Fruit fly (Drosophila melanogaster) whole organism, wandering third instar larva: ENCODE measurements around the gene yellow-e2.

Source experiments
- CG9705 ChIP-seq: fragments of 200-800 bp; sonication (Bioruptor generic); optimal IDR thresholded peaks from 2 replicates; lab custom pipeline; 2018; ENCODE audit warnings: missing biosample characterization, mild to moderate bottlenecking, missing genetic modification characterization
- Dfd ChIP-seq: fragments of >200 bp; optimal IDR thresholded peaks from 2 replicates; lab custom pipeline; 2017; ENCODE audit warnings: missing biosample characterization, missing genetic modification characterization
- Hr78 ChIP-seq: fragments of >200 bp; optimal IDR thresholded peaks from 2 replicates; lab custom pipeline; 2017; ENCODE audit warnings: missing biosample characterization, missing genetic modification characterization
- Hr83 ChIP-seq: fragments of 200-300 bp; sonication (Bioruptor generic); optimal IDR thresholded peaks from 2 replicates; lab custom pipeline; 2016; ENCODE audit warnings: missing biosample characterization, mild to moderate bottlenecking, missing genetic modification characterization, moderate library complexity; ENCODE audit not compliant: poor library complexity, severe bottlenecking
- OdsH ChIP-seq: fragments of 200-800 bp; sonication (Bioruptor generic); optimal IDR thresholded peaks from 2 replicates; lab custom pipeline; 2016; ENCODE audit warnings: missing biosample characterization, mild to moderate bottlenecking, missing genetic modification characterization
- br ChIP-seq: fragments of 200-800 bp; sonication (Bioruptor generic); optimal IDR thresholded peaks from 2 replicates; lab custom pipeline; 2016; ENCODE audit warnings: missing biosample characterization, missing genetic modification characterization
- h ChIP-seq: fragments of 200-800 bp; sonication (Bioruptor generic); optimal IDR thresholded peaks from 3 replicates; lab custom pipeline; 2016; ENCODE audit warnings: missing biosample characterization, mild to moderate bottlenecking, missing genetic modification characterization
- lola ChIP-seq: fragments of >200 bp; optimal IDR thresholded peaks from 2 replicates; lab custom pipeline; 2017; ENCODE audit warnings: missing biosample characterization, missing genetic modification characterization
- psq ChIP-seq: fragments of 200-800 bp; sonication (Bioruptor generic); optimal IDR thresholded peaks from 3 replicates; lab custom pipeline; 2017; ENCODE audit warnings: missing biosample characterization, mild to moderate bottlenecking, missing genetic modification characterization, moderate library complexity
- rgr ChIP-seq: fragments of 200-800 bp; sonication (Bioruptor generic); optimal IDR thresholded peaks from 3 replicates; lab custom pipeline; 2016; ENCODE audit warnings: missing biosample characterization, mild to moderate bottlenecking, missing genetic modification characterization

- no peak for TF ChIP-seq CG9705 (GFP tag; lab: Kevin White, UChicago)
- TF ChIP-seq OdsH (GFP tag; lab: Kevin White, UChicago), result no peak
- no peak for TF ChIP-seq lola (GFP tag; lab: Kevin White, UChicago)
- TF ChIP-seq psq (GFP tag; lab: Kevin White, UChicago), result no peak
- no peak for TF ChIP-seq Hr78
- TF ChIP-seq rgr, result no peak
- no peak for TF ChIP-seq br (GFP tag; lab: Kevin White, UChicago)
- no peak for TF ChIP-seq Dfd
- TF ChIP-seq h (GFP tag; lab: Kevin White, UChicago), result no peak
- TF ChIP-seq Hr83 (GFP tag; lab: Kevin White, UChicago), result no peak
These were observed 3.8 kb downstream of the yellow-e2 start, which contains the start of gene Dpm3 for dm6 chr3R:13403032-13403459.
